Fruit fly (Drosophila melanogaster) whole organism, wandering third instar larva: Measurements from ENCODE around the gene Pp2A-29B.
A peak's percentile ranks its signal among the peaks of the same experiment; 100 is the strongest.

Experiments used
- Abd-B ChIP-seq: fragments of >200 bp; optimal IDR thresholded peaks from 2 replicates; lab custom pipeline; 2017; ENCODE audit warnings: missing biosample characterization, missing genetic modification characterization
- CG32264 ChIP-seq: fragments of 200-800 bp; sonication (Bioruptor generic); optimal IDR thresholded peaks from 2 replicates; lab custom pipeline; 2016; ENCODE audit warnings: missing biosample characterization, missing genetic modification characterization
- CG9705 ChIP-seq: fragments of 200-800 bp; sonication (Bioruptor generic); optimal IDR thresholded peaks from 2 replicates; lab custom pipeline; 2018; ENCODE audit warnings: missing biosample characterization, mild to moderate bottlenecking, missing genetic modification characterization
- CrebA ChIP-seq: fragments of 200-800 bp; sonication (Bioruptor generic); optimal IDR thresholded peaks from 2 replicates; lab custom pipeline; 2016; ENCODE audit warnings: missing biosample characterization, mild to moderate bottlenecking, missing genetic modification characterization, borderline replicate concordance
- Dfd ChIP-seq: fragments of >200 bp; optimal IDR thresholded peaks from 2 replicates; lab custom pipeline; 2017; ENCODE audit warnings: missing biosample characterization, missing genetic modification characterization
- Dif ChIP-seq: fragments of 200-275, 200-300 bp; sonication (Bioruptor generic); optimal IDR thresholded peaks from 2 replicates; lab custom pipeline; 2018; ENCODE audit warnings: missing biosample characterization, missing genetic modification characterization; ENCODE audit not compliant: partially characterized antibody
- GATAd ChIP-seq: sonication (Bioruptor generic); optimal IDR thresholded peaks from 2 replicates; lab custom pipeline; 2016; ENCODE audit warnings: missing biosample characterization, missing genetic modification characterization
- HLH106 ChIP-seq: fragments of 200-800 bp; optimal IDR thresholded peaks from 3 replicates; lab custom pipeline; 2019; ENCODE audit warnings: missing biosample characterization, mild to moderate bottlenecking, missing genetic modification characterization, moderate library complexity
- Hnf4 ChIP-seq: fragments of 200-800 bp; sonication (Bioruptor generic); optimal IDR thresholded peaks from 2 replicates; lab custom pipeline; 2016; ENCODE audit warnings: missing biosample characterization, mild to moderate bottlenecking, missing genetic modification characterization
- Hr78 ChIP-seq: fragments of >200 bp; optimal IDR thresholded peaks from 2 replicates; lab custom pipeline; 2017; ENCODE audit warnings: missing biosample characterization, missing genetic modification characterization
- Hr83 ChIP-seq: fragments of 200-300 bp; sonication (Bioruptor generic); optimal IDR thresholded peaks from 2 replicates; lab custom pipeline; 2016; ENCODE audit warnings: missing biosample characterization, mild to moderate bottlenecking, missing genetic modification characterization, moderate library complexity; ENCODE audit not compliant: poor library complexity, severe bottlenecking
- Jra ChIP-seq: sonication (Bioruptor generic); optimal IDR thresholded peaks from 2 replicates; lab custom pipeline; 2016; ENCODE audit warnings: missing biosample characterization, missing genetic modification characterization
- Mio ChIP-seq: sonication (Bioruptor generic); optimal IDR thresholded peaks from 2 replicates; lab custom pipeline; 2016; ENCODE audit warnings: missing biosample characterization, missing genetic modification characterization
- Myc ChIP-seq: fragments of >200 bp; optimal IDR thresholded peaks from 2 replicates; lab custom pipeline; 2017
- N ChIP-seq: fragments of >200 bp; optimal IDR thresholded peaks from 2 replicates; lab custom pipeline; 2018; ENCODE audit warnings: missing biosample characterization, missing external identifiers, missing genetic modification characterization
- OdsH ChIP-seq: fragments of 200-800 bp; sonication (Bioruptor generic); optimal IDR thresholded peaks from 2 replicates; lab custom pipeline; 2016; ENCODE audit warnings: missing biosample characterization, mild to moderate bottlenecking, missing genetic modification characterization
- Rel ChIP-seq, 2 experiments: fragments of 200-800 bp; sonication (Bioruptor generic) in 1 of 2; optimal IDR thresholded peaks; 2 replicates in 1 of 2; 3 replicates in 1 of 2; lab custom pipeline; 2016 to 2019; ENCODE audit warnings: mild to moderate bottlenecking in 2 of 2, missing biosample characterization in 2 of 2, missing genetic modification characterization in 2 of 2, moderate library complexity in 1 of 2
- Sp1 ChIP-seq: fragments of 200-800 bp; sonication (Bioruptor generic); optimal IDR thresholded peaks from 3 replicates; lab custom pipeline; 2019; ENCODE audit warnings: missing biosample characterization, mild to moderate bottlenecking, missing genetic modification characterization, moderate library complexity
- Vsx2 ChIP-seq: fragments of 200-300, 225-300 bp; sonication (Bioruptor generic); optimal IDR thresholded peaks from 2 replicates; lab custom pipeline; 2018; ENCODE audit warnings: missing biosample characterization, missing genetic modification characterization; ENCODE audit not compliant: partially characterized antibody
- br ChIP-seq: fragments of 200-800 bp; sonication (Bioruptor generic); optimal IDR thresholded peaks from 2 replicates; lab custom pipeline; 2016; ENCODE audit warnings: missing biosample characterization, missing genetic modification characterization
- brk ChIP-seq: fragments of 200-800 bp; sonication (Bioruptor generic); optimal IDR thresholded peaks from 2 replicates; lab custom pipeline; 2016; ENCODE audit warnings: missing biosample characterization, mild to moderate bottlenecking, missing genetic modification characterization
- dl ChIP-seq, 2 experiments: fragments of 175-275, 200-275 bp in 1 of 2; fragments of 200-275 bp in 1 of 2; sonication (Bioruptor generic); optimal IDR thresholded peaks; lab custom pipeline; 2018; ENCODE audit warnings: mild to moderate bottlenecking in 2 of 2, missing biosample characterization in 2 of 2, missing genetic modification characterization in 2 of 2, moderate library complexity in 2 of 2; ENCODE audit not compliant: partially characterized antibody in 2 of 2, insufficient read depth in 1 of 2
- dmrt93B ChIP-seq: fragments of 200-800 bp; sonication (Bioruptor generic); optimal IDR thresholded peaks from 2 replicates; lab custom pipeline; 2018; ENCODE audit warnings: missing biosample characterization, mild to moderate bottlenecking, missing genetic modification characterization
- dsf ChIP-seq: sonication (Bioruptor generic); optimal IDR thresholded peaks from 2 replicates; lab custom pipeline; 2016; ENCODE audit warnings: missing biosample characterization, missing genetic modification characterization, borderline replicate concordance
- ey ChIP-seq: fragments of 200-800 bp; sonication (Bioruptor generic); optimal IDR thresholded peaks from 2 replicates; lab custom pipeline; 2016; ENCODE audit warnings: missing biosample characterization, missing genetic modification characterization
- foxo ChIP-seq, 2 experiments: fragments of 200-800 bp; sonication (Bioruptor generic); optimal IDR thresholded peaks; 2 replicates in 1 of 2; 3 replicates in 1 of 2; lab custom pipeline; 2016 to 2017; ENCODE audit warnings: missing biosample characterization in 2 of 2, missing genetic modification characterization in 2 of 2
- fru ChIP-seq: fragments of 200-800 bp; sonication (Bioruptor generic); optimal IDR thresholded peaks from 3 replicates; lab custom pipeline; 2016; ENCODE audit warnings: missing biosample characterization, mild to moderate bottlenecking, missing genetic modification characterization
- h ChIP-seq: fragments of 200-800 bp; sonication (Bioruptor generic); optimal IDR thresholded peaks from 3 replicates; lab custom pipeline; 2016; ENCODE audit warnings: missing biosample characterization, mild to moderate bottlenecking, missing genetic modification characterization
- jim ChIP-seq: fragments of 175-275, 200-325 bp; sonication (Bioruptor generic); optimal IDR thresholded peaks from 2 replicates; lab custom pipeline; 2016; ENCODE audit warnings: missing biosample characterization, mild to moderate bottlenecking, missing genetic modification characterization
- lola ChIP-seq: fragments of >200 bp; optimal IDR thresholded peaks from 2 replicates; lab custom pipeline; 2017; ENCODE audit warnings: missing biosample characterization, missing genetic modification characterization
- pan ChIP-seq: fragments of >200 bp; optimal IDR thresholded peaks from 2 replicates; lab custom pipeline; 2017
- psq ChIP-seq: fragments of 200-800 bp; sonication (Bioruptor generic); optimal IDR thresholded peaks from 3 replicates; lab custom pipeline; 2017; ENCODE audit warnings: missing biosample characterization, mild to moderate bottlenecking, missing genetic modification characterization, moderate library complexity
- rgr ChIP-seq: fragments of 200-800 bp; sonication (Bioruptor generic); optimal IDR thresholded peaks from 3 replicates; lab custom pipeline; 2016; ENCODE audit warnings: missing biosample characterization, mild to moderate bottlenecking, missing genetic modification characterization
- sage ChIP-seq: fragments of 200-800 bp; sonication (Bioruptor generic); optimal IDR thresholded peaks from 2 replicates; lab custom pipeline; 2016; ENCODE audit warnings: missing biosample characterization, mild to moderate bottlenecking, missing genetic modification characterization
- sv ChIP-seq: fragments of 200-800 bp; sonication (Bioruptor generic); optimal IDR thresholded peaks from 3 replicates; lab custom pipeline; 2016; ENCODE audit warnings: missing biosample characterization, missing genetic modification characterization
- tai ChIP-seq: sonication (Bioruptor generic); optimal IDR thresholded peaks from 2 replicates; lab custom pipeline; 2016; ENCODE audit warnings: missing biosample characterization, missing genetic modification characterization
- usp ChIP-seq: fragments of >200 bp; optimal IDR thresholded peaks from 2 replicates; lab custom pipeline; 2017; ENCODE audit warnings: missing biosample characterization, missing genetic modification characterization
- woc ChIP-seq: sonication (Bioruptor generic); optimal IDR thresholded peaks from 2 replicates; lab custom pipeline; 2016; ENCODE audit warnings: missing biosample characterization, mild to moderate bottlenecking, missing genetic modification characterization

The Pp2A-29B gene

DNA sequence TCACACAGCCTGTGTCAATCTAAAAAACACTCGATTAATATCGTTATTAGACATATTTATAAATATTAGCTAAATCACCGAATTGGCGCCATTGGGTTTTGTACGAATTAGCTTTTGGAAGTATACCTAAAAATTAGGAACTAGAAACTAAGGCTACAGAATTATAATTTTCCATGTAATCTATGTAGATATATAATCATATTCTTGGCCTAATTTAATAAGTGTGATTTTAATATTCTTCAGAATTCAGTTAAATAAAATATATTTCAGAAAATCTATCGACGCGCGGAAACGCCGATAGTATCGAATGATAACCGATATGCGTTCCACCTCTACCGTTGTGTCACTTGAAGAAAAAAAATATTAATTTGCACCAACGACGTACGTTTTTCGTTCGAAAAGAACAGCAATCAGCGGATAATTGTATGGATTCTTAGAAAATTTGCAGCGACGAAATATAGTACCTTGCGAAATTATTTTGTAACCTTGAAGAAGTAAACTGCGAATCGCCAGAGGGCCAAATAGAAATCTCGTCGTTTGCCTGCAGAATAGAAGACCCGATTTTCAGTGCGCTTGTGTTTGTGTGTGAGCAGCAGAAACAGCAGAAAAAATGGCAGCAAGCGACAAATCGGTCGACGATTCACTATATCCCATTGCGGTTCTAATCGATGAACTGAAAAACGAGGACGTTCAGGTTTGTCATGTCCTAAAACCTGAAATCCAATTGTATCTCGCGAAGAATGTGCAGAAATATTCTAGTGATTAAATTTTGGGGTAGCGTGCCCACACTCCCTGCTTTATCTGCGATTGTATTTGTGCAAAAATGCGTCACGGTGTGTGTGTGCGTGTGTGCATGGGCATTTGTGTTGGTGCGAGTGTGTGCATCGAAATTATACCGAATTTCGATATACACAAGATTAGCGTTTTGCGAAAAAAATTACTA is at the start of gene Pp2A-29B:
Gene Pp2A-29B (plus strand): TSS at position 338 of the 943 bp plus-strand sequence.
- TF ChIP-seq CrebA: no peak
- no peak for TF ChIP-seq Hr83
- peak; percentile 63 for TF ChIP-seq Jra
- TF ChIP-seq usp (GFP tag; lab: Kevin White, UChicago): no peak
- TF ChIP-seq Dfd (GFP tag; lab: Kevin White, UChicago): no peak
- TF ChIP-seq Vsx2: no peak
- peak; percentile 55 for TF ChIP-seq h (GFP tag; lab: Kevin White, UChicago)
- TF ChIP-seq tai (GFP tag; lab: Kevin White, UChicago): no peak
- no peak for TF ChIP-seq Dif (GFP tag; lab: Kevin White, UChicago)
- TF ChIP-seq N (GFP tag; lab: Kevin White, UChicago): peak; percentile 88
- peak; percentile 81 for TF ChIP-seq brk (GFP tag; lab: Kevin White, UChicago)
- peak; percentile 33 for TF ChIP-seq Sp1 (GFP tag; lab: Kevin White, UChicago)
- peak; percentile 4 for TF ChIP-seq ey (GFP tag; lab: Kevin White, UChicago)
- peak; percentile 49 for TF ChIP-seq HLH106 (tag; lab: Kevin White, UChicago)
- TF ChIP-seq br: no peak
- no peak for TF ChIP-seq dmrt93B
- TF ChIP-seq foxo (GFP tag; optimal IDR thresholded peaks at IDR 0.05; lab: Kevin White, UChicago): peak in 1 of 2 experiments; percentile 23
- no peak for TF ChIP-seq Myc
- TF ChIP-seq Rel (GFP tag; optimal IDR thresholded peaks at IDR 0.05; lab: Kevin White, UChicago): no peak
- TF ChIP-seq Rel (tag; optimal IDR thresholded peaks at IDR 0.05; lab: Kevin White, UChicago): peak; percentile 31
- peak; percentile 23 for TF ChIP-seq sage (GFP tag; lab: Kevin White, UChicago)
- peak; percentile 53 for TF ChIP-seq Hnf4
- TF ChIP-seq Mio (GFP tag; lab: Kevin White, UChicago): no peak
- TF ChIP-seq psq: no peak
- no peak for TF ChIP-seq Hr78 (GFP tag; lab: Kevin White, UChicago)
- TF ChIP-seq dsf (GFP tag; lab: Kevin White, UChicago): peak; percentile 54
- TF ChIP-seq lola (GFP tag; lab: Kevin White, UChicago): no peak
- TF ChIP-seq pan (lab: Kevin White, UChicago): no peak
- TF ChIP-seq fru (GFP tag; lab: Kevin White, UChicago): peak; percentile 23
- TF ChIP-seq jim (GFP tag; lab: Kevin White, UChicago): no peak
- TF ChIP-seq Abd-B (GFP tag; lab: Kevin White, UChicago): no peak
- TF ChIP-seq woc: peak; percentile 59
- no peak for TF ChIP-seq sv (GFP tag; lab: Kevin White, UChicago)
- TF ChIP-seq GATAd (GFP tag; lab: Kevin White, UChicago): no peak
- TF ChIP-seq dl (GFP tag; optimal IDR thresholded peaks at IDR 0.05; lab: Kevin White, UChicago; ENCODE audit: insufficient read depth in 1 of 2, partially characterized antibody in 2 of 2): no peak
- TF ChIP-seq OdsH (GFP tag; lab: Kevin White, UChicago): no peak
- peak; percentile 38 for TF ChIP-seq rgr
- peak; percentile 19 for TF ChIP-seq CG9705 (GFP tag; lab: Kevin White, UChicago)

DNA sequence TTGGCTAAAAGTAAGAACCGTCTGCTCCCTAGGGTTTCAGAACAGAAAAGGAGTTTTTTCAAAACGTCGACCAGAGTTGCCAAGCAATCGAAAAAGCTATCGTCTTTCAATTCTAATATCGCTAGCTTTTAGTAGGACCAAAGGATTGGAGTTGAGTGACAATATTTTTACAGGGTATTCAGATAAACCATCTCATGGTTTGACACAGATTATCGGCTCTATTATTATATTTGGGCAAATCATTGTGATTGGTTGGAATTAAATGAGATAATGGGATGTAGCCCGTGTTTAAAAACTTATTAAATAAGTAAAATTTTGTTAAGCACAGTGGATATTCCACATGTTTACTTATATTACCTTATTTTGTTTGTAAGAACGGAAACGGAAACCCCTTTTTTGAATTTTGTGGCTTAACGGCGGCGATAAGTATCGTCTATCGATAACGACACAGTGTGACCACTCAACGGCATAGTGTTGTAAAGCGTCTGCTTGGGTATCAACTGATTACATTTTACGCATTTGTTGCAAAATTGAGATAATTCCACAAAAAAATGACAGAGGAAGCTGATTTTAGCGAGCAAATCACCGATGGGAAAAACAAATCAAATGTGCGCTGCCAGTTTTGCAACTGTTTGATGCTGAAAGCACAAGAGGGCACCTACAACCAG is 45.8 kb upstream of the Pp2A-29B start, which contains the start of the genes mtsh and strat:
Gene mtsh (minus strand): TSS at position 51 of the 668 bp plus-strand sequence.
Gene strat (plus strand): TSS at position 471 of the 668 bp plus-strand sequence.
- TF ChIP-seq psq (peak; percentile 42), Sp1 (GFP tag; lab: Kevin White, UChicago) (peak; percentile 57), Hr83 (peak; percentile 53), foxo (GFP tag; optimal IDR thresholded peaks at IDR 0.05; lab: Kevin White, UChicago) (peak in 1 of 2 experiments; percentile 64), dmrt93B (peak; percentile 33), OdsH (GFP tag; lab: Kevin White, UChicago) (peak; percentile 52), CG32264 (GFP tag; lab: Kevin White, UChicago) (no peak), Hnf4 (no peak), pan (lab: Kevin White, UChicago) (no peak), rgr (peak; percentile 63), ey (GFP tag; lab: Kevin White, UChicago) (peak; percentile 11), CG9705 (GFP tag; lab: Kevin White, UChicago) (peak; percentile 78), Jra (no peak)
